Fruit fly (Drosophila melanogaster) whole organism, embryonic: ENCODE measurements around the gene unc-13.

Source experiments
- Aef1 ChIP-seq: fragments of 200-800 bp; sonication (Bioruptor generic); IDR thresholded peaks from 3 replicates; pipeline ENCODE4 v1.3.6; 2022; ENCODE audit warnings: missing biosample characterization, missing genetic modification characterization
- Atf3 ChIP-seq: fragments of 200-800 bp; sonication (Bioruptor generic); optimal IDR thresholded peaks from 3 replicates; lab custom pipeline; 2016; ENCODE audit warnings: missing biosample characterization, missing genetic modification characterization
- C15 ChIP-seq: fragments of 200-800 bp; sonication (Bioruptor generic); IDR thresholded peaks from 3 replicates; pipeline ENCODE4 v1.3.6; 2022; ENCODE audit warnings: missing biosample characterization, missing genetic modification characterization
- CG10267 ChIP-seq: fragments of 200-800 bp; sonication (Bioruptor generic); optimal IDR thresholded peaks from 2 replicates; lab custom pipeline; 2018; ENCODE audit warnings: missing biosample characterization, mild to moderate bottlenecking, missing genetic modification characterization, moderate library complexity
- CG10431 ChIP-seq: fragments of 200-800 bp; sonication (Bioruptor generic); optimal IDR thresholded peaks from 3 replicates; lab custom pipeline; 2018; ENCODE audit warnings: missing biosample characterization, mild to moderate bottlenecking, missing genetic modification characterization
- CG11398 ChIP-seq: fragments of 200-800 bp; sonication (Bioruptor generic); optimal IDR thresholded peaks from 2 replicates; lab custom pipeline; 2016; ENCODE audit warnings: missing biosample characterization, missing genetic modification characterization
- CG12104 ChIP-seq: fragments of 200-800 bp; sonication (Bioruptor generic); optimal IDR thresholded peaks from 3 replicates; lab custom pipeline; 2016; ENCODE audit warnings: missing biosample characterization, missing genetic modification characterization
- CG16779 ChIP-seq: fragments of 200-800 bp; sonication (Bioruptor generic); IDR thresholded peaks from 2 replicates; pipeline ENCODE4 v1.3.6; 2022; ENCODE audit warnings: missing biosample characterization, missing genetic modification characterization
- CG16863 ChIP-seq: fragments of 200-800 bp; sonication (Bioruptor generic); optimal IDR thresholded peaks from 3 replicates; lab custom pipeline; 2016; ENCODE audit warnings: missing biosample characterization, missing genetic modification characterization
- CG18476 ChIP-seq: fragments of 200-800 bp; sonication (Bioruptor generic); optimal IDR thresholded peaks from 2 replicates; lab custom pipeline; 2016; ENCODE audit warnings: missing biosample characterization, mild to moderate bottlenecking, missing genetic modification characterization
- CG2199 ChIP-seq: fragments of 200-800 bp; sonication (Bioruptor generic); IDR thresholded peaks from 3 replicates; pipeline ENCODE4 v1.3.6; 2022; ENCODE audit warnings: missing biosample characterization, missing genetic modification characterization
- CG3281 ChIP-seq: fragments of 200-800 bp; sonication (Bioruptor generic); optimal IDR thresholded peaks from 3 replicates; lab custom pipeline; 2017; ENCODE audit warnings: missing biosample characterization, mild to moderate bottlenecking, missing genetic modification characterization
- CG34422 ChIP-seq: fragments of 200-800 bp; sonication (Bioruptor generic); IDR thresholded peaks from 3 replicates; pipeline ENCODE4 v1.3.6; 2022; ENCODE audit warnings: missing biosample characterization, missing genetic modification characterization
- CG4328 ChIP-seq: fragments of 200-800 bp; sonication (Bioruptor generic); optimal IDR thresholded peaks from 3 replicates; lab custom pipeline; 2017; ENCODE audit warnings: missing biosample characterization, missing genetic modification reagents, missing genetic modification characterization
- CG4854 ChIP-seq: fragments of 200-800 bp; sonication (Bioruptor generic); optimal IDR thresholded peaks from 2 replicates; lab custom pipeline; 2016; ENCODE audit warnings: missing biosample characterization, missing genetic modification characterization, inconsistent platforms
- CG7839 ChIP-seq: fragments of 200-800 bp; sonication (Bioruptor generic); optimal IDR thresholded peaks from 3 replicates; lab custom pipeline; 2018; ENCODE audit warnings: missing biosample characterization, mild to moderate bottlenecking, missing genetic modification characterization, moderate library complexity
- CG8924 ChIP-seq: fragments of 200-800 bp; optimal IDR thresholded peaks from 3 replicates; lab custom pipeline; 2019; ENCODE audit warnings: missing biosample characterization, mild to moderate bottlenecking, missing genetic modification characterization, moderate library complexity
- D19A ChIP-seq: fragments of 200-800 bp; optimal IDR thresholded peaks from 3 replicates; lab custom pipeline; 2019; ENCODE audit warnings: missing biosample characterization, mild to moderate bottlenecking, missing genetic modification characterization, moderate library complexity
- Fer1 ChIP-seq: fragments of 200-800 bp; sonication (Bioruptor generic); optimal IDR thresholded peaks from 2 replicates; lab custom pipeline; 2017; ENCODE audit warnings: missing biosample characterization, mild to moderate bottlenecking, missing genetic modification characterization
- HLH4C ChIP-seq: fragments of 200-800 bp; sonication (Bioruptor generic); IDR thresholded peaks from 3 replicates; pipeline ENCODE4 v1.3.6; 2022; ENCODE audit warnings: missing biosample characterization, missing genetic modification characterization; ENCODE audit not compliant: partially characterized antibody
- HLHmδ ChIP-seq: fragments of 200-800 bp; sonication (Bioruptor generic); optimal IDR thresholded peaks from 2 replicates; lab custom pipeline; 2018; ENCODE audit warnings: missing biosample characterization, mild to moderate bottlenecking, missing genetic modification characterization, moderate library complexity
- Hr78 ChIP-seq, 2 experiments: fragments of 200-800 bp in 1 of 2; fragments of >200 bp in 1 of 2; sonication (Bioruptor generic) in 1 of 2; optimal IDR thresholded peaks; 2 replicates each; lab custom pipeline; 2017 to 2019; ENCODE audit warnings: missing biosample characterization in 2 of 2, missing genetic modification characterization in 2 of 2, mild to moderate bottlenecking in 1 of 2, moderate library complexity in 1 of 2
- Jarid2 ChIP-seq: fragments of 200-800 bp; sonication (Bioruptor generic); optimal IDR thresholded peaks from 3 replicates; lab custom pipeline; 2017; ENCODE audit warnings: mild to moderate bottlenecking, missing biosample characterization, missing genetic modification reagents, missing genetic modification characterization
- MBD-R2 ChIP-seq: fragments of 200-800 bp; sonication (Bioruptor generic); IDR thresholded peaks from 2 replicates; pipeline ENCODE4 v1.3.6; 2022; ENCODE audit warnings: missing biosample characterization, missing genetic modification characterization
- Nf-YB ChIP-seq: fragments of 200-800 bp; sonication (Bioruptor generic); optimal IDR thresholded peaks from 3 replicates; lab custom pipeline; 2019; ENCODE audit warnings: missing biosample characterization, mild to moderate bottlenecking, missing genetic modification characterization, moderate library complexity
- TFAM ChIP-seq: fragments of 200-800 bp; sonication (Bioruptor generic); optimal IDR thresholded peaks from 2 replicates; lab custom pipeline; 2017; ENCODE audit warnings: missing biosample characterization, missing genetic modification characterization, inconsistent platforms
- Trl ChIP-seq, 3 experiments: fragments of >200 bp in 2 of 3; fragments of 200-800 bp in 1 of 3; sonication (Bioruptor generic) in 1 of 3; optimal IDR thresholded peaks; 2 replicates in 1 of 3; 3 replicates in 2 of 3; lab custom pipeline; 2016 to 2017; ENCODE audit warnings: missing biosample characterization in 1 of 3, missing genetic modification characterization in 1 of 3
- Vsx1 ChIP-seq: fragments of 200-800 bp; sonication (Bioruptor generic); optimal IDR thresholded peaks from 2 replicates; lab custom pipeline; 2017; ENCODE audit warnings: missing biosample characterization, mild to moderate bottlenecking, missing genetic modification characterization, missing genetic modification reagents
- ac ChIP-seq: fragments of 200-800 bp; sonication (Bioruptor generic); optimal IDR thresholded peaks from 3 replicates; lab custom pipeline; 2017; ENCODE audit warnings: missing biosample characterization, mild to moderate bottlenecking, missing genetic modification characterization
- amos ChIP-seq: fragments of 200-800 bp; sonication (Bioruptor generic); IDR thresholded peaks from 2 replicates; pipeline ENCODE4 v1.3.6; 2022; ENCODE audit warnings: missing biosample characterization, missing genetic modification characterization; ENCODE audit not compliant: partially characterized antibody
- ap ChIP-seq: fragments of 200-800 bp; sonication (Bioruptor generic); IDR thresholded peaks from 2 replicates; pipeline ENCODE4 v1.3.6; 2022; ENCODE audit warnings: missing biosample characterization, missing genetic modification characterization
- chinmo ChIP-seq: fragments of 200-800 bp; sonication (Bioruptor generic); IDR thresholded peaks from 4 replicates; pipeline ENCODE4 v1.3.6; 2022; ENCODE audit warnings: missing biosample characterization, missing genetic modification characterization; ENCODE audit not compliant: partially characterized antibody
- danr ChIP-seq: fragments of 200-800 bp; sonication (Bioruptor generic); IDR thresholded peaks from 2 replicates; pipeline ENCODE4 v1.3.6; 2022; ENCODE audit warnings: missing biosample characterization, missing genetic modification characterization
- fd96Cb ChIP-seq: fragments of 200-800 bp; sonication (Bioruptor generic); optimal IDR thresholded peaks from 2 replicates; lab custom pipeline; 2018; ENCODE audit warnings: missing biosample characterization, mild to moderate bottlenecking, missing genetic modification characterization, moderate library complexity
- gfzf ChIP-seq: fragments of 200-800 bp; sonication (Bioruptor generic); optimal IDR thresholded peaks from 2 replicates; lab custom pipeline; 2016; ENCODE audit warnings: missing biosample characterization, mild to moderate bottlenecking, missing genetic modification characterization, moderate library complexity
- kay ChIP-seq: fragments of 200-800 bp; sonication (Bioruptor generic); optimal IDR thresholded peaks from 2 replicates; lab custom pipeline; 2016; ENCODE audit warnings: missing biosample characterization, missing genetic modification characterization
- nerfin-1 ChIP-seq: fragments of 200-800 bp; sonication (Bioruptor generic); optimal IDR thresholded peaks from 3 replicates; lab custom pipeline; 2019; ENCODE audit warnings: missing biosample characterization, mild to moderate bottlenecking, missing genetic modification characterization, moderate library complexity
- run ChIP-seq: fragments of 200-800 bp; sonication (Bioruptor generic); optimal IDR thresholded peaks from 3 replicates; lab custom pipeline; 2018; ENCODE audit warnings: missing biosample characterization, mild to moderate bottlenecking, missing genetic modification characterization
- sens ChIP-seq: fragments of 200-800 bp; sonication (Bioruptor generic); peaks from one replicate; lab custom pipeline; 2016; ENCODE audit warnings: missing biosample characterization, missing genetic modification characterization
- sr ChIP-seq: fragments of 200-800 bp; sonication (Bioruptor generic); IDR thresholded peaks from 3 replicates; pipeline ENCODE4 v1.3.6; 2022; ENCODE audit warnings: missing biosample characterization, missing genetic modification characterization
- tap ChIP-seq: fragments of 200-800 bp; optimal IDR thresholded peaks from 3 replicates; lab custom pipeline; 2019; ENCODE audit warnings: missing biosample characterization, mild to moderate bottlenecking, missing genetic modification characterization, moderate library complexity
- tgo ChIP-seq: fragments of 200-800 bp; sonication (Bioruptor generic); IDR thresholded peaks from 3 replicates; pipeline ENCODE4 v1.3.6; 2022; ENCODE audit warnings: missing biosample characterization, missing genetic modification characterization
- tx ChIP-seq: fragments of 200-800 bp; sonication (Bioruptor generic); optimal IDR thresholded peaks from 2 replicates; lab custom pipeline; 2016; ENCODE audit warnings: missing biosample characterization, missing genetic modification characterization
- vvl ChIP-seq: fragments of 200-800 bp; sonication (Bioruptor generic); IDR thresholded peaks from 2 replicates; pipeline ENCODE4 v1.3.6; 2022; ENCODE audit warnings: missing biosample characterization, missing genetic modification characterization
- zen2 ChIP-seq: fragments of 200-800 bp; sonication (Bioruptor generic); IDR thresholded peaks from 3 replicates; pipeline ENCODE4 v1.3.6; 2022; ENCODE audit warnings: missing biosample characterization, missing genetic modification characterization; ENCODE audit not compliant: partially characterized antibody

The unc-13 gene

DNA sequence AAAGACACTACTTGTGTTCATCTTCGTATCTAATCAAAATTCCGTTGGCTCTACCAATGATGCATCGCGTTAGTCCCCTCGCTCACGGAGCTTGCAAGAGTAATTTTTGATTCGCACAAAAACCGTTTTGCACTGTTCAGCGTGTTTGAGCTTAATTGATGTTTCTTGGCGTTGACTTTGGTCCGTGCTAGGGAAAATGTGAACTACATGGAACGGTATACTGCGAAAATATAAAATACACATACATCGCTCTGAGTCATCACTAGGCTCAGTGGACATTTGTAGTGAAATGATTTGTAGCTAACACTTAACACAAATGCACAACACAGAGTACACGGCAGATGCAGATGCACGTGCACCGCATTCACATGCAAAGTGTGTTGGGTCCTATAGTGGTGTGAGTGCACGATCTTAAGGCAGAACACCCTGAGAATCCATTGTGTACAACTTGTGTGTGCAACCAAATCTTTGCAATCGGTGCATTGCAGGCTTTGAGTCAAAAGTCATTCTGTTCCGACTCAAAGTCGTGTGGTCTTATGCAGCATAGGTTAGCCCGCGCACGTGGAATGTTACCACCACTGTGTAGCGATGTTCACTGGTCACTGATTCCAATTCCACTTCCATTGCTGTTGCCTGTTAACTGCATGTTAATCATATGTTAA lies 78.2 kb downstream of the unc-13 start, which contains the start of gene Sox102F (continued):
- TF ChIP-seq run (no peak), C15 (GFP tag; lab: Robert Waterston, UW) (no peak), Aef1 (GFP tag; lab: Robert Waterston, UW) (no peak), CG16779 (GFP tag; lab: Robert Waterston, UW) (no peak), CG16863 (no peak), chinmo (no peak), zen2 (GFP tag; lab: Robert Waterston, UW) (peak; percentile 47; the same call in 2 of the 3 replicates), CG12104 (GFP tag; lab: Kevin White, UChicago) (no peak), fd96Cb (tag; lab: Kevin White, UChicago) (no peak), sr (no peak), tx (no peak), Fer1 (GFP tag; lab: Kevin White, UChicago) (no peak), ap (GFP tag; lab: Robert Waterston, UW) (no peak), CG4854 (no peak), Vsx1 (GFP tag; lab: Kevin White, UChicago) (no peak), gfzf (GFP tag; lab: Kevin White, UChicago) (no peak), Hr78 (GFP tag; optimal IDR thresholded peaks at IDR 0.05; lab: Kevin White, UChicago) (no peak), Atf3 (no peak), danr (no peak), HLHmδ (GFP tag; lab: Kevin White, UChicago) (peak; percentile 48), amos (GFP tag; lab: Robert Waterston, UW) (peak; percentile 21; the same call in 1 of the 2 replicates), D19A (tag; lab: Kevin White, UChicago) (no peak), TFAM (GFP tag; lab: Kevin White, UChicago) (no peak), HLH4C (GFP tag; lab: Robert Waterston, UW) (0 out of 3 replicates have a peak, but pooled peaks have one; percentile 22), kay (GFP tag; lab: Kevin White, UChicago) (no peak), CG3281 (no peak), tgo (GFP tag; lab: Robert Waterston, UW) (no peak), tap (tag; lab: Kevin White, UChicago) (no peak), nerfin-1 (tag; lab: Kevin White, UChicago) (peak; percentile 49), CG10267 (tag; lab: Kevin White, UChicago) (no peak), CG34422 (GFP tag; lab: Robert Waterston, UW) (no peak), CG18476 (GFP tag; lab: Kevin White, UChicago) (no peak), CG8924 (tag; lab: Kevin White, UChicago) (no peak), CG7839 (no peak), CG4328 (GFP tag; lab: Kevin White, UChicago) (no peak), vvl (GFP tag; lab: Robert Waterston, UW) (no peak), CG10431 (GFP tag; lab: Kevin White, UChicago) (no peak)

DNA sequence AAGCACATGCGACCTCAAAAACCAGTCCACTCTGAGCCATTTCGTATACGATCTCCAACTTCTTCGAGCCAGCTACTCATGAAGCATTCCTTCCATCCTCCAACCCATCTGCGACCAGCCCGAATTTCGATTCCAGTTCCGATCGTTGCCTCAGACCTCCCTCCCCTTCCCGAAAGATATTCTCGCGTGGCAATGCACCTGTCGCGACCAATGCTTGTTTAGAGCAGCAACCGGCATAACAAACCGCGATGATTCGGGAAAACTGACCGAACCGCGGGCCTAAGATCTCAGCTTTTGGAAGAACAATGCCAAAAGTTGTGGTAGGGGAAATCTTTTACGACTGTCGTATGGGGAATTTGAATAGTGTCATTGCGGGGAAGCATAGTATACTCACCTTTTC lies 79.1 kb downstream of the unc-13 start:
- no peak for TF ChIP-seq Trl (optimal IDR thresholded peaks at IDR 0.05; lab: Kevin White, UChicago)
- TF ChIP-seq Trl (GFP tag; optimal IDR thresholded peaks at IDR 0.05; lab: Kevin White, UChicago) = no peak
- TF ChIP-seq CG2199 (GFP tag; lab: Robert Waterston, UW) = peak; percentile 40; the same call in 2 of the 3 replicates
- TF ChIP-seq sens (GFP tag; lab: Kevin White, UChicago) = peak; percentile 40
- TF ChIP-seq MBD-R2 (GFP tag; lab: Robert Waterston, UW) = no peak
- peak; percentile 64 for TF ChIP-seq ac (GFP tag; lab: Kevin White, UChicago)
- TF ChIP-seq CG11398 (GFP tag; lab: Kevin White, UChicago) = no peak
- no peak for TF ChIP-seq Jarid2 (GFP tag; lab: Kevin White, UChicago)
- TF ChIP-seq Nf-YB = peak; percentile 55
